Fruit fly (Drosophila melanogaster): ENCODE measurements around the gene cal1.

cal1 gene

DNA sequence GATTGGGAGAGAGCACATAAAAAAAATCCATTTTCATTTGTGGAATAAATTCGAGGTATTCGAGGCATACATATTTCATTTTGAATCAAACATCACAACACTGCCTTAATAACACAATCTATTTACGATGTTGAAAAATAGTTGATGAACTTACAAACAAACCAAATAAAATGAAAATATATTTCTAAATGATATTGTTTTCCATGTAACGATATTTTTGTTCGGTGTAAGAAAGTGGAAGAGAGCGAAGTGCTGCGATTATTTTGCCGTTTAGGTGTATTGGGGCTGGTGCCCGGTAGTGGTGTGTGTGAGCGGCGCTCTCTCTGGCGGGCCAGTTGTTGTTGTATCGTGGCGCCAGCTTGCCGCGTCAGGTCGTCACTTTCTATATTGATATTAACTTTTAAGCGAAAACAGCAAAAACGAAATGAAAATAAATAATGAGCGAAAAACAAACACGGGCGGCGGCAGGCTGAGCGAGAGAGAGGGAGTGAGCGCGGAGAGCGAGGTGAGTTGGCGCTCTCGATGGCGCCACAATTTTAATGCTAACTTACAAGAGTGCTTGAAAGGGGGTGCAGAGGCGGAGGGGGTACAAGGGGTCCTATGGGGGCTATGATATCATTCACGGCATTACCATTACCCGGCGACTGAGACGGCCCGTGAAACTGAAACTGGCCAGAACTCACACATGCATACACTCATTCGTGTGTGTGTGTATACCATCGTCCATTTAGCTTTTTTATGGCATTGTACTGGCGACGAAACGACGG lies 22.9 kb upstream of the cal1 start (continued):
- TF ChIP-seq ac (GFP tag; optimal IDR thresholded peaks at IDR 0.05) (no peak), ATbp (GFP tag; optimal IDR thresholded peaks at IDR 0.05) (peak; percentile 93), BEAF-32 (GFP tag; optimal IDR thresholded peaks at IDR 0.05) (no peak), Dfd (GFP tag; optimal IDR thresholded peaks at IDR 0.05) (no peak), sima (GFP tag; optimal IDR thresholded peaks at IDR 0.05) (peak; percentile 76), CG10979 (tag; optimal IDR thresholded peaks at IDR 0.05) (peak; percentile 95), TFAM (GFP tag; optimal IDR thresholded peaks at IDR 0.05) (peak; percentile 52), CG14441 (GFP tag; IDR thresholded peaks at IDR 0.05) (peak; percentile 84), CG12299 (tag; optimal IDR thresholded peaks at IDR 0.05) (peak; percentile 89), CG15696 (tag; optimal IDR thresholded peaks at IDR 0.05) (peak; percentile 67), danr (GFP tag; IDR thresholded peaks at IDR 0.05) (peak; percentile 82), zf30C (GFP tag; optimal IDR thresholded peaks at IDR 0.05) (peak; percentile 93), esg (GFP tag; conservative IDR thresholded peaks at IDR 0.05) (peak; percentile 89), corto (GFP tag; optimal IDR thresholded peaks at IDR 0.05) (peak; percentile 96), Taf1 (GFP tag; IDR thresholded peaks at IDR 0.05) (peak; percentile 65; the same call in 1 of the 2 replicates), CG11695 (GFP tag; IDR thresholded peaks at IDR 0.05) (peak; percentile 92), onecut (GFP tag; IDR thresholded peaks at IDR 0.05) (peak; percentile 77), fd102C (GFP tag; optimal IDR thresholded peaks at IDR 0.05) (no peak), Dll (GFP tag; IDR thresholded peaks at IDR 0.05; ENCODE audit: partially characterized antibody) (0 out of 4 replicates have a peak, but pooled peaks have one; percentile 43), gcm2 (GFP tag; optimal IDR thresholded peaks at IDR 0.05) (peak; percentile 86), HmgZ (tag; optimal IDR thresholded peaks at IDR 0.05) (peak; percentile 91), CG2889 (GFP tag; IDR thresholded peaks at IDR 0.05) (peak; percentile 81), Gsc (GFP tag; IDR thresholded peaks at IDR 0.05) (no peak), Fer1 (GFP tag; optimal IDR thresholded peaks at IDR 0.05) (peak; percentile 93), CG4617 (GFP tag; optimal IDR thresholded peaks at IDR 0.05; ENCODE audit: borderline replicate concordance) (peak; percentile 68), hth (optimal IDR thresholded peaks at IDR 0.05) (no peak), Hand (GFP tag; optimal IDR thresholded peaks at IDR 0.05) (peak; percentile 93), CG11085 (GFP tag; IDR thresholded peaks at IDR 0.05) (peak; percentile 45), CG14014 (GFP tag; IDR thresholded peaks at IDR 0.05) (peak; percentile 72), CG12769 (tag; optimal IDR thresholded peaks at IDR 0.05) (peak; percentile 96), MTF-1 (GFP tag; optimal IDR thresholded peaks at IDR 0.05; ENCODE audit: borderline replicate concordance) (peak; percentile 62), CG7556 (GFP tag; optimal IDR thresholded peaks at IDR 0.05) (peak; percentile 97), BtbVII (GFP tag; optimal IDR thresholded peaks at IDR 0.05) (peak; percentile 91), CG12391 (tag; optimal IDR thresholded peaks at IDR 0.05) (peak; percentile 97), CG1233 (GFP tag; optimal IDR thresholded peaks at IDR 0.05) (peak; percentile 83), bab2 (GFP tag; optimal IDR thresholded peaks at IDR 0.05) (peak; percentile 93), ham (GFP tag; IDR thresholded peaks at IDR 0.05) (no peak), Ptx1 (GFP tag; IDR thresholded peaks at IDR 0.05) (peak; percentile 95), CG15073 (GFP tag; optimal IDR thresholded peaks at IDR 0.05) (peak; percentile 45), CG13624 (GFP tag; optimal IDR thresholded peaks at IDR 0.05) (peak; percentile 90), CG1024 (GFP tag; IDR thresholded peaks at IDR 0.05) (no peak; the same call in none of the 2 replicates), CG6175 (GFP tag; IDR thresholded peaks at IDR 0.05) (peak; percentile 86), salm (tag; optimal IDR thresholded peaks at IDR 0.05) (peak; percentile 93), PHDP (tag; optimal IDR thresholded peaks at IDR 0.05) (peak; percentile 97), CG17361 (GFP tag; IDR thresholded peaks at IDR 0.05) (peak; percentile 97), ro (GFP tag; IDR thresholded peaks at IDR 0.05) (0 out of 2 replicates have a peak, but pooled peaks have one; percentile 12), CG9797 (GFP tag; optimal IDR thresholded peaks at IDR 0.05) (peak; percentile 34), CG1832 (GFP tag; optimal IDR thresholded peaks at IDR 0.05) (peak; percentile 16), trh (GFP tag; optimal IDR thresholded peaks at IDR 0.05) (peak; percentile 58)

All from whole organism, embryonic.